Fruit fly (Drosophila melanogaster) Kc167 (cell line): ENCODE measurements around the gene vri.

Experiments
- Myc ChIP-seq: fragments of >200 bp; optimal IDR thresholded peaks from 2 replicates; lab custom pipeline; 2017; ENCODE audit warnings: missing external identifiers
- h ChIP-seq: fragments of >200 bp; optimal IDR thresholded peaks from 3 replicates; lab custom pipeline; 2018; ENCODE audit warnings: missing external identifiers
- psq ChIP-seq: fragments of >200 bp; optimal IDR thresholded peaks from 2 replicates; lab custom pipeline; 2017; ENCODE audit warnings: missing external identifiers
- ttk ChIP-seq: sonication (Bioruptor generic); optimal IDR thresholded peaks from 2 replicates; lab custom pipeline; 2017; ENCODE audit warnings: missing external identifiers

DNA sequence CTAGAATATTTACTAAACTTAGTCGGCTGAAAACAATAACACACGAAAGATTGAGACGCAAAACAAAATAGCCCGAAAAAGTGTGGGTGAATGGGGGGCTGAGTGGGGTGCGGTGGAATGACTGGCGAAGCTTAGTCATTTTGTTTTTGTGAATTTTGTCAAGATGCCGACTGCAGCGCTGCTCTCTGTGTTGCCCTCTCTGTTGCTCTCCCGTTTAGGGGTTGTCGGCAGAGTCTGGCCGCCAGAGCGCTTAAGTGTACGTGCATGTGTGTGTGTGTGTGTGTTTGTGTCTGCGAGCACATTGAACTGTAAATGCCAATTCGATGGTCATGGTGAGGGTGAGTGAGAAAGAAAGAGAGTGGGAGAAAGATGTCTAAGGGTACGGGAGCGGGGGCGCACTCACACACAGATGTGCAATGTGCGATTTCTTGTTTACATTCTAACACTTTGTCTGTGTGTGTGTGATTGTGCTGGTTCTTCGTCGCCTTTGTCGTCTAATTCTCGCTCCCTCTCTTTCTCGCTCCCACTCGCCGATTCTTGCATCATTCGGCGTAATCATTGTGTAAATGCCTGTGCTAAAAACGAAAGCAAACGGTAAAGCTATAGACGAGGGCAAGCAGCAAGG lies 17.7 kb downstream of the vri start:
- TF ChIP-seq psq (no peak), h (lab: Kevin White, UChicago) (no peak), ttk (lab: Kevin White, UChicago) (no peak), Myc (lab: Kevin White, UChicago) (no peak)
